Fruit fly (Drosophila melanogaster) whole organism, embryonic: ENCODE measurements around the gene Zir.

Source experiments
- CG18262 ChIP-seq: fragments of 200-800 bp; optimal IDR thresholded peaks from 3 replicates; lab custom pipeline; 2019; ENCODE audit warnings: missing biosample characterization, mild to moderate bottlenecking, missing genetic modification characterization, moderate library complexity
- D ChIP-seq, 2 experiments: fragments of 200-800 bp in 1 of 2; fragments of >200 bp in 1 of 2; sonication (Bioruptor generic) in 1 of 2; optimal IDR thresholded peaks; 2 replicates in 1 of 2; 3 replicates in 1 of 2; lab custom pipeline; 2017; ENCODE audit warnings: mild to moderate bottlenecking in 1 of 2, missing biosample characterization in 1 of 2, missing genetic modification characterization in 1 of 2, missing genetic modification reagents in 1 of 2
- Doc3 ChIP-seq: fragments of 200-800 bp; sonication (Bioruptor generic); IDR thresholded peaks from 3 replicates; pipeline ENCODE4 v1.3.6; 2022; ENCODE audit warnings: missing biosample characterization, missing genetic modification characterization; ENCODE audit not compliant: partially characterized antibody
- Hmx ChIP-seq: fragments of 200-800 bp; sonication (Bioruptor generic); optimal IDR thresholded peaks from 2 replicates; lab custom pipeline; 2016; ENCODE audit warnings: missing biosample characterization, missing genetic modification characterization
- Six4 ChIP-seq: fragments of 200-800 bp; sonication (Bioruptor generic); optimal IDR thresholded peaks from 2 replicates; lab custom pipeline; 2016; ENCODE audit warnings: missing biosample characterization, missing genetic modification characterization
- Xrp1 ChIP-seq: fragments of 200-800 bp; sonication (Bioruptor generic); IDR thresholded peaks from 2 replicates; pipeline ENCODE4 v1.3.6; 2022; ENCODE audit warnings: missing biosample characterization, missing genetic modification characterization
- ac ChIP-seq: fragments of 200-800 bp; sonication (Bioruptor generic); optimal IDR thresholded peaks from 3 replicates; lab custom pipeline; 2017; ENCODE audit warnings: missing biosample characterization, mild to moderate bottlenecking, missing genetic modification characterization
- chm ChIP-seq: fragments of 200-800 bp; sonication (Bioruptor generic); IDR thresholded peaks from 2 replicates; pipeline ENCODE4 v1.3.6; 2022; ENCODE audit warnings: missing biosample characterization, missing genetic modification characterization
- slp2 ChIP-seq: fragments of 200-800 bp; sonication (Bioruptor generic); optimal IDR thresholded peaks from 2 replicates; lab custom pipeline; 2016; ENCODE audit warnings: missing biosample characterization, missing genetic modification characterization

dm6 chr2L:81198-81597 is 13.3 kb upstream of the Zir start:
- no peak for TF ChIP-seq slp2 (GFP tag; lab: Kevin White, UChicago)
- TF ChIP-seq Six4 (GFP tag; lab: Kevin White, UChicago): no peak
- peak; percentile 55 for TF ChIP-seq Xrp1 (GFP tag; lab: Robert Waterston, UW)
- TF ChIP-seq ac (GFP tag; lab: Kevin White, UChicago): peak; percentile 1
- no peak for TF ChIP-seq Hmx (GFP tag; lab: Kevin White, UChicago)
- TF ChIP-seq Doc3 (GFP tag; lab: Robert Waterston, UW): no peak
- no peak for TF ChIP-seq chm
- TF ChIP-seq CG18262 (tag; lab: Kevin White, UChicago): peak; percentile 11
- TF ChIP-seq D (optimal IDR thresholded peaks at IDR 0.05; lab: Kevin White, UChicago): no peak
- peak; percentile 30 for TF ChIP-seq D (GFP tag; optimal IDR thresholded peaks at IDR 0.05; lab: Kevin White, UChicago)
